Fruit fly (Drosophila melanogaster) whole organism, prepupa: ENCODE results near the gene Ada1-1.

Source experiments
- Blimp-1 ChIP-seq: fragments of 200-800 bp; sonication (Bioruptor generic); optimal IDR thresholded peaks from 3 replicates; lab custom pipeline; 2017; ENCODE audit warnings: missing biosample characterization, missing genetic modification characterization, mild to moderate bottlenecking, moderate library complexity, missing genetic modification reagents
- CG10631 ChIP-seq: fragments of 200-800 bp; sonication (Bioruptor generic); optimal IDR thresholded peaks from 2 replicates; lab custom pipeline; 2016; ENCODE audit warnings: missing biosample characterization, missing genetic modification characterization
- CG10669 ChIP-seq: fragments of 200-800 bp; sonication (Bioruptor generic); optimal IDR thresholded peaks from 3 replicates; lab custom pipeline; 2018; ENCODE audit warnings: missing biosample characterization, mild to moderate bottlenecking, missing genetic modification characterization, moderate library complexity
- CG11762 ChIP-seq: fragments of 200-800 bp; sonication (Bioruptor generic); optimal IDR thresholded peaks from 3 replicates; lab custom pipeline; 2016; ENCODE audit warnings: missing biosample characterization, missing genetic modification characterization; ENCODE audit not compliant: insufficient read depth
- CG11902 ChIP-seq: fragments of 200-800 bp; sonication (Bioruptor generic); optimal IDR thresholded peaks from 3 replicates; lab custom pipeline; 2016; ENCODE audit warnings: missing biosample characterization, missing genetic modification characterization
- CG15336 ChIP-seq: fragments of 200-800 bp; sonication (Bioruptor generic); IDR thresholded peaks from 2 replicates; pipeline ENCODE4 v1.3.6; 2022; ENCODE audit warnings: missing biosample characterization, missing genetic modification characterization
- CG1621 ChIP-seq: fragments of 200-800 bp; sonication (Bioruptor generic); optimal IDR thresholded peaks from 3 replicates; lab custom pipeline; 2018; ENCODE audit warnings: missing biosample characterization, mild to moderate bottlenecking, missing genetic modification characterization
- CG3032 ChIP-seq: fragments of 200-800 bp; optimal IDR thresholded peaks from 2 replicates; lab custom pipeline; 2019; ENCODE audit warnings: missing biosample characterization, mild to moderate bottlenecking, missing genetic modification characterization, moderate library complexity
- CG31627 ChIP-seq: fragments of 200-800 bp; sonication (Bioruptor generic); optimal IDR thresholded peaks from 3 replicates; lab custom pipeline; 2016; ENCODE audit warnings: missing biosample characterization, missing genetic modification characterization
- CG32006 ChIP-seq: fragments of 200-800 bp; sonication (Bioruptor generic); optimal IDR thresholded peaks from 3 replicates; lab custom pipeline; 2017; ENCODE audit warnings: missing biosample characterization, mild to moderate bottlenecking, missing genetic modification characterization
- CG3919 ChIP-seq: fragments of 200-800 bp; sonication (Bioruptor generic); optimal IDR thresholded peaks from 3 replicates; lab custom pipeline; 2016; ENCODE audit warnings: missing biosample characterization, missing genetic modification characterization
- CG4318 ChIP-seq: fragments of 200-800 bp; sonication (Bioruptor generic); optimal IDR thresholded peaks from 3 replicates; lab custom pipeline; 2017; ENCODE audit warnings: missing biosample characterization, mild to moderate bottlenecking, missing genetic modification characterization
- CG6163 ChIP-seq: fragments of 200-800 bp; sonication (Bioruptor generic); IDR thresholded peaks from 3 replicates; pipeline ENCODE4 v1.3.6; 2022; ENCODE audit warnings: missing biosample characterization, missing genetic modification characterization
- CG6276 ChIP-seq: fragments of 200-800 bp; sonication (Bioruptor generic); optimal IDR thresholded peaks from 2 replicates; lab custom pipeline; 2017; ENCODE audit warnings: missing biosample characterization, mild to moderate bottlenecking, missing genetic modification characterization
- CG6792 ChIP-seq: fragments of 200-800 bp; sonication (Bioruptor generic); optimal IDR thresholded peaks from 3 replicates; lab custom pipeline; 2016; ENCODE audit warnings: missing biosample characterization, missing genetic modification characterization
- CG6808 ChIP-seq: fragments of 200-800 bp; sonication (Bioruptor generic); optimal IDR thresholded peaks from 3 replicates; lab custom pipeline; 2017; ENCODE audit warnings: missing biosample characterization, missing genetic modification characterization, mild to moderate bottlenecking, moderate library complexity, missing genetic modification reagents
- CG6854 ChIP-seq: fragments of 200-800 bp; sonication (Bioruptor generic); optimal IDR thresholded peaks from 2 replicates; lab custom pipeline; 2017; ENCODE audit warnings: missing biosample characterization, mild to moderate bottlenecking, missing genetic modification characterization
- CG7368 ChIP-seq: fragments of 200-800 bp; sonication (Bioruptor generic); optimal IDR thresholded peaks from 3 replicates; lab custom pipeline; 2016; ENCODE audit warnings: missing biosample characterization, missing genetic modification characterization
- CG8119 ChIP-seq: fragments of 200-800 bp; sonication (Bioruptor generic); IDR thresholded peaks from 3 replicates; pipeline ENCODE4 v1.3.6; 2022; ENCODE audit warnings: missing biosample characterization, missing genetic modification characterization
- CG8319 ChIP-seq: fragments of 200-800 bp; sonication (Bioruptor generic); optimal IDR thresholded peaks from 3 replicates; lab custom pipeline; 2016; ENCODE audit warnings: missing biosample characterization, missing genetic modification characterization
- CG9139 ChIP-seq: fragments of 200-800 bp; sonication (Bioruptor generic); optimal IDR thresholded peaks from 3 replicates; lab custom pipeline; 2017; ENCODE audit warnings: missing biosample characterization, mild to moderate bottlenecking, missing genetic modification characterization
- Eip75B ChIP-seq: fragments of 200-800 bp; sonication (Bioruptor generic); optimal IDR thresholded peaks from 3 replicates; lab custom pipeline; 2016; ENCODE audit warnings: missing biosample characterization, missing genetic modification characterization
- Eip78C ChIP-seq: fragments of 200-800 bp; sonication (Bioruptor generic); peaks from one replicate; lab custom pipeline; 2016; ENCODE audit warnings: missing biosample characterization, missing genetic modification characterization
- Eip93F ChIP-seq: fragments of 200-800 bp; sonication (Bioruptor generic); optimal IDR thresholded peaks from 2 replicates; lab custom pipeline; 2016; ENCODE audit warnings: missing biosample characterization, mild to moderate bottlenecking, missing genetic modification characterization
- Ets21C ChIP-seq: fragments of 200-800 bp; sonication (Bioruptor generic); optimal IDR thresholded peaks from 3 replicates; lab custom pipeline; 2016; ENCODE audit warnings: missing biosample characterization, missing genetic modification characterization
- Ets96B ChIP-seq: fragments of 200-800 bp; optimal IDR thresholded peaks from 2 replicates; lab custom pipeline; 2019; ENCODE audit warnings: missing biosample characterization, mild to moderate bottlenecking, missing genetic modification characterization, moderate library complexity
- Hr38 ChIP-seq: sonication (Bioruptor generic); optimal IDR thresholded peaks from 2 replicates; lab custom pipeline; 2016; ENCODE audit warnings: missing biosample characterization, missing genetic modification characterization
- Hr39 ChIP-seq: fragments of 200-800 bp; sonication (Bioruptor generic); optimal IDR thresholded peaks from 2 replicates; lab custom pipeline; 2016; ENCODE audit warnings: missing biosample characterization, missing genetic modification characterization
- Hr4 ChIP-seq: fragments of 200-800 bp; sonication (Bioruptor generic); optimal IDR thresholded peaks from 3 replicates; lab custom pipeline; 2016; ENCODE audit warnings: missing biosample characterization, missing genetic modification characterization
- Met ChIP-seq: fragments of 200-800 bp; sonication (Bioruptor generic); optimal IDR thresholded peaks from 3 replicates; lab custom pipeline; 2016; ENCODE audit warnings: missing biosample characterization, missing genetic modification characterization
- Smox ChIP-seq: fragments of 200-800 bp; sonication (Bioruptor generic); optimal IDR thresholded peaks from 3 replicates; lab custom pipeline; 2016; ENCODE audit warnings: missing biosample characterization, missing genetic modification characterization
- Sox102F ChIP-seq: fragments of 200-800 bp; sonication (Bioruptor generic); optimal IDR thresholded peaks from 2 replicates; lab custom pipeline; 2016; ENCODE audit warnings: missing biosample characterization, mild to moderate bottlenecking, missing genetic modification characterization
- Sox14 ChIP-seq: fragments of 200-800 bp; sonication (Bioruptor generic); optimal IDR thresholded peaks from 3 replicates; lab custom pipeline; 2016; ENCODE audit warnings: missing biosample characterization, missing genetic modification characterization
- Sox15 ChIP-seq: fragments of 200-800 bp; sonication (Bioruptor generic); optimal IDR thresholded peaks from 3 replicates; lab custom pipeline; 2016; ENCODE audit warnings: missing biosample characterization, missing genetic modification characterization
- achi ChIP-seq: fragments of 200-800 bp; sonication (Bioruptor generic); optimal IDR thresholded peaks from 3 replicates; lab custom pipeline; 2016; ENCODE audit warnings: missing biosample characterization, missing genetic modification characterization
- acj6 ChIP-seq: fragments of 200-800 bp; sonication (Bioruptor generic); optimal IDR thresholded peaks from 3 replicates; lab custom pipeline; 2016; ENCODE audit warnings: missing biosample characterization, missing genetic modification characterization
- cyc ChIP-seq: fragments of 200-800 bp; sonication (Bioruptor generic); optimal IDR thresholded peaks from 3 replicates; lab custom pipeline; 2016; ENCODE audit warnings: missing biosample characterization, missing genetic modification characterization
- dac ChIP-seq: fragments of 200-800 bp; sonication (Bioruptor generic); optimal IDR thresholded peaks from 2 replicates; lab custom pipeline; 2017; ENCODE audit warnings: missing biosample characterization, mild to moderate bottlenecking, missing genetic modification characterization
- dsx ChIP-seq: fragments of 200-800 bp; optimal IDR thresholded peaks from 3 replicates; lab custom pipeline; 2019; ENCODE audit warnings: missing biosample characterization, mild to moderate bottlenecking, missing genetic modification characterization, moderate library complexity; ENCODE audit not compliant: poor library complexity, severe bottlenecking
- eg ChIP-seq: fragments of 200-800 bp; sonication (Bioruptor generic); IDR thresholded peaks from 3 replicates; pipeline ENCODE4 v1.3.6; 2022; ENCODE audit warnings: missing biosample characterization, missing genetic modification characterization
- esn ChIP-seq: fragments of 200-800 bp; sonication (Bioruptor generic); optimal IDR thresholded peaks from 2 replicates; lab custom pipeline; 2016; ENCODE audit warnings: missing biosample characterization, mild to moderate bottlenecking, missing genetic modification characterization, moderate library complexity
- fkh ChIP-seq: fragments of 200-800 bp; sonication (Bioruptor generic); optimal IDR thresholded peaks from 3 replicates; lab custom pipeline; 2017; ENCODE audit warnings: missing biosample characterization, mild to moderate bottlenecking, missing genetic modification characterization, moderate library complexity
- spab ChIP-seq: fragments of 200-800 bp; sonication (Bioruptor generic); optimal IDR thresholded peaks from 2 replicates; lab custom pipeline; 2017; ENCODE audit warnings: missing biosample characterization, mild to moderate bottlenecking, missing genetic modification characterization, missing genetic modification reagents
- svp ChIP-seq: fragments of 200-800 bp; sonication (Bioruptor generic); peaks from one replicate; lab custom pipeline; 2016; ENCODE audit warnings: missing biosample characterization, missing genetic modification characterization
- topi ChIP-seq: fragments of 200-800 bp; sonication (Bioruptor generic); optimal IDR thresholded peaks from 3 replicates; lab custom pipeline; 2016; ENCODE audit warnings: missing biosample characterization, missing genetic modification characterization
- vri ChIP-seq: fragments of 200-800 bp; sonication (Bioruptor generic); optimal IDR thresholded peaks from 3 replicates; lab custom pipeline; 2016; ENCODE audit warnings: missing biosample characterization, mild to moderate bottlenecking, missing genetic modification characterization

Ada1-1 gene

DNA sequence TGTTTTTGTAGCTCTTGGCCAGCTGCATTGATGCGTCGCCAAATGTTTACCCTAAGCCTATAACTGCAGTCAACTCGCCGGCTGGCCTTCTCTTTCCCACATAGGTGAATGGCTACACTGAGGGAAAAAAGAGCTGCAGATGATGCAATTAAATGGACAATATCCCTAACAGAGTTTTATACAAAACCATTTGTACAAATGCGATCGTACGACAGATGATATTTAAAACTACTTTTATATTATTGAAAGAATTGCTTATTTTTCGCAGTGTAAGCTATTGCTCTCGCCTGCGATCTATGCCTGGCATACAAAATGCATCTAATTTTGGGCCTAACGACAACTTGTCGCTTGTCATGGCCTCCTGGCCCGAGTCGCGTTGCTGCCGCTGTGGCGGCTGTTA is 46.7 kb upstream of the Ada1-1 start (continued):
- TF ChIP-seq CG6276 (GFP tag; lab: Kevin White, UChicago) (peak; percentile 80), Blimp-1 (no peak), Sox15 (peak; percentile 3), Met (GFP tag; lab: Kevin White, UChicago) (peak; percentile 53), CG31627 (GFP tag; lab: Kevin White, UChicago) (peak; percentile 56), topi (GFP tag; lab: Kevin White, UChicago) (peak; percentile 25), Hr39 (peak; percentile 56), CG10631 (GFP tag; lab: Kevin White, UChicago) (peak; percentile 80), acj6 (GFP tag; lab: Kevin White, UChicago) (peak; percentile 73), CG8319 (GFP tag; lab: Kevin White, UChicago) (no peak), vri (GFP tag; lab: Kevin White, UChicago) (no peak), Sox14 (peak; percentile 75), Ets21C (no peak), Eip75B (GFP tag; lab: Kevin White, UChicago) (peak; percentile 59), dsx (GFP tag; lab: Kevin White, UChicago) (peak; percentile 7), Hr4 (peak; percentile 94), CG4318 (GFP tag; lab: Kevin White, UChicago) (peak; percentile 90), CG6163 (GFP tag; lab: Robert Waterston, UW) (peak; percentile 95), CG7368 (peak; percentile 16), CG11902 (GFP tag; lab: Kevin White, UChicago) (no peak), CG9139 (GFP tag; lab: Kevin White, UChicago) (peak; percentile 9), CG3032 (tag; lab: Kevin White, UChicago) (peak; percentile 49), CG10669 (peak; percentile 56), CG11762 (peak; percentile 52), CG8119 (peak; percentile 96)

DNA sequence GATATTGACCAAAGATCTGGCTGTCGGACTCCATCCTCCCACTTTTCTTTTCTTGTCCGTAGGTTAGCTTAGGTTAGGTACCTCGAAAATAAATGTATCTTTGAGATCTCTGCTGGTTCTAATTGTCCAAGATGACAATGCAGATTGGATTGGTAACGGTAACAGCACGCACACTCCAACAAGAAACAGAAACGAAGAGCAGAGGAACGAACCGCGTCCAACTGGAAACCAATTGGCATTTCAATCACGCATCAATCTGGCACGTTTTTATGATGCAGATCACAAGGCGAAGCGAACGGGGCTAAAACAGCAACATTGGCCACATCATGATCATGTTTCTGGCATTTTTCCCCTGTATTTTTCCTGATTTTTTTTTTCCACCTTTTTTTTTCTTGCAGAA is 40.8 kb upstream of the Ada1-1 start:
- TF ChIP-seq Ets21C: no peak
- TF ChIP-seq acj6 (GFP tag; lab: Kevin White, UChicago): no peak
- TF ChIP-seq CG15336 (GFP tag; lab: Robert Waterston, UW): no peak
- no peak for TF ChIP-seq fkh (GFP tag; lab: Kevin White, UChicago)
- no peak for TF ChIP-seq CG8119
- no peak for TF ChIP-seq CG11902 (GFP tag; lab: Kevin White, UChicago)
- no peak for TF ChIP-seq Sox15
- TF ChIP-seq Ets96B (tag; lab: Kevin White, UChicago): no peak
- TF ChIP-seq CG1621 (tag; lab: Kevin White, UChicago): no peak
- no peak for TF ChIP-seq CG6854 (GFP tag; lab: Kevin White, UChicago)
- TF ChIP-seq Smox (GFP tag; lab: Kevin White, UChicago): no peak
- no peak for TF ChIP-seq eg (GFP tag; lab: Robert Waterston, UW)
- no peak for TF ChIP-seq Hr38 (GFP tag; lab: Kevin White, UChicago)
- TF ChIP-seq spab: no peak
- no peak for TF ChIP-seq Met (GFP tag; lab: Kevin White, UChicago)
- TF ChIP-seq cyc: no peak
- no peak for TF ChIP-seq svp (GFP tag; lab: Kevin White, UChicago)
- TF ChIP-seq Eip78C (GFP tag; lab: Kevin White, UChicago): no peak
- TF ChIP-seq, all 60 proteins: peak for 0

DNA sequence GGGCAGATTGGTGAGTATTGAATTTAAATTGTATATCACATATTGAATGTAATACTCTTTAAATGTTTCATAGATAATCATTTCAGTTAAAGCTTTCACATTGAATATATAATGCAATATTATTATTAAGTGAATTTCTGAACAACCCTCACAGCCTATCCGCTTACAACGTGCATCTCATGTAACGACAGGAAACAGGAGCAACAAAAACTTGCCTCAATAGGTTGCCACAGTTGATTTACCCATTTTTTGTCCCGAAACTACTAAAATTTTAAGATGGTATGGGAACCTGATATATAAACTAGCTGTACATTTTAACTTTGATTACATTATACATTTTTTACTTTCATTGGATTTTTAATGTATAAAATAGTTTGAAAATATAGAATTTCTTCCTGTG is 37.9 kb upstream of the Ada1-1 start:
- TF ChIP-seq spab (no peak), esn (no peak), Ets96B (tag; lab: Kevin White, UChicago) (peak; percentile 11), Hr4 (peak; percentile 5), Blimp-1 (no peak), Eip93F (GFP tag; lab: Kevin White, UChicago) (no peak), achi (GFP tag; lab: Kevin White, UChicago) (no peak), CG7368 (no peak), CG6808 (GFP tag; lab: Kevin White, UChicago) (no peak), Ets21C (no peak), CG31627 (GFP tag; lab: Kevin White, UChicago) (no peak), Hr38 (GFP tag; lab: Kevin White, UChicago) (no peak), dsx (GFP tag; lab: Kevin White, UChicago) (no peak), CG9139 (GFP tag; lab: Kevin White, UChicago) (no peak), CG11762 (no peak), Sox102F (GFP tag; lab: Kevin White, UChicago) (no peak), Eip78C (GFP tag; lab: Kevin White, UChicago) (peak; percentile 69), cyc (no peak), CG32006 (GFP tag; lab: Kevin White, UChicago) (peak; percentile 51), CG6276 (GFP tag; lab: Kevin White, UChicago) (no peak), Smox (GFP tag; lab: Kevin White, UChicago) (no peak), Hr39 (no peak), CG6792 (GFP tag; lab: Kevin White, UChicago) (no peak), CG10669 (no peak), Sox15 (no peak), dac (GFP tag; lab: Kevin White, UChicago) (no peak), CG10631 (GFP tag; lab: Kevin White, UChicago) (peak; percentile 13), CG3032 (tag; lab: Kevin White, UChicago) (peak; percentile 6), CG3919 (GFP tag; lab: Kevin White, UChicago) (no peak)
